Fruit fly (Drosophila melanogaster) whole organism, embryonic: ENCODE data around the gene CG32147.

Source experiments
- Atf6 ChIP-seq: fragments of 200-800 bp; sonication (Bioruptor generic); IDR thresholded peaks from 2 replicates; pipeline ENCODE4 v1.3.6; 2022; ENCODE audit warnings: missing biosample characterization, missing genetic modification characterization
- Bgb ChIP-seq: fragments of 200-800 bp; sonication (Bioruptor generic); IDR thresholded peaks from 2 replicates; pipeline ENCODE4 v1.3.6; 2022; ENCODE audit warnings: missing biosample characterization, missing genetic modification characterization; ENCODE audit not compliant: partially characterized antibody
- CG1024 ChIP-seq: fragments of 200-800 bp; sonication (Bioruptor generic); IDR thresholded peaks from 2 replicates; pipeline ENCODE4 v1.3.6; 2022; ENCODE audit warnings: missing biosample characterization, missing genetic modification characterization
- CG10431 ChIP-seq: fragments of 200-800 bp; sonication (Bioruptor generic); optimal IDR thresholded peaks from 3 replicates; lab custom pipeline; 2018; ENCODE audit warnings: missing biosample characterization, mild to moderate bottlenecking, missing genetic modification characterization
- CG10565 ChIP-seq: fragments of 200-800 bp; sonication (Bioruptor generic); optimal IDR thresholded peaks from 3 replicates; lab custom pipeline; 2016; ENCODE audit warnings: missing biosample characterization, mild to moderate bottlenecking, missing genetic modification characterization
- CG11085 ChIP-seq: fragments of 200-800 bp; sonication (Bioruptor generic); IDR thresholded peaks from 2 replicates; pipeline ENCODE4 v1.3.6; 2022; ENCODE audit warnings: missing biosample characterization, missing genetic modification characterization
- CG12236 ChIP-seq: fragments of 200-800 bp; sonication (Bioruptor generic); optimal IDR thresholded peaks from 2 replicates; lab custom pipeline; 2016; ENCODE audit warnings: missing biosample characterization, missing genetic modification characterization
- CG14441 ChIP-seq: fragments of 200-800 bp; sonication (Bioruptor generic); IDR thresholded peaks from 2 replicates; pipeline ENCODE4 v1.3.6; 2022; ENCODE audit warnings: missing biosample characterization, missing genetic modification characterization
- CG14860 ChIP-seq: fragments of 200-800 bp; sonication (Bioruptor generic); IDR thresholded peaks from 3 replicates; pipeline ENCODE4 v1.3.6; 2022; ENCODE audit warnings: missing biosample characterization, missing genetic modification characterization; ENCODE audit not compliant: partially characterized antibody
- CG31365 ChIP-seq: fragments of 200-800 bp; sonication (Bioruptor generic); optimal IDR thresholded peaks from 2 replicates; lab custom pipeline; 2018; ENCODE audit warnings: missing biosample characterization, mild to moderate bottlenecking, missing genetic modification characterization
- CG4282 ChIP-seq: fragments of 200-800 bp; sonication (Bioruptor generic); optimal IDR thresholded peaks from 2 replicates; lab custom pipeline; 2016; ENCODE audit warnings: missing biosample characterization, missing genetic modification characterization
- CG4707 ChIP-seq: fragments of 200-800 bp; sonication (Bioruptor generic); optimal IDR thresholded peaks from 2 replicates; lab custom pipeline; 2018; ENCODE audit warnings: missing biosample characterization, mild to moderate bottlenecking, missing genetic modification characterization, moderate library complexity
- CG6813 ChIP-seq: fragments of 200-800 bp; sonication (Bioruptor generic); optimal IDR thresholded peaks from 2 replicates; lab custom pipeline; 2017; ENCODE audit warnings: missing biosample characterization, missing genetic modification characterization, mild to moderate bottlenecking, moderate library complexity, missing genetic modification reagents
- CG7372 ChIP-seq: fragments of 200-800 bp; sonication (Bioruptor generic); IDR thresholded peaks from 2 replicates; pipeline ENCODE4 v1.3.6; 2022; ENCODE audit warnings: missing biosample characterization, missing genetic modification characterization
- CG7556 ChIP-seq: fragments of 200-800 bp; sonication (Bioruptor generic); optimal IDR thresholded peaks from 2 replicates; lab custom pipeline; 2017; ENCODE audit warnings: missing biosample characterization, mild to moderate bottlenecking, missing genetic modification characterization
- CG7745 ChIP-seq: fragments of 200-800 bp; sonication (Bioruptor generic); optimal IDR thresholded peaks from 2 replicates; lab custom pipeline; 2018; ENCODE audit warnings: missing biosample characterization, mild to moderate bottlenecking, missing genetic modification characterization, moderate library complexity
- CG8924 ChIP-seq: fragments of 200-800 bp; optimal IDR thresholded peaks from 3 replicates; lab custom pipeline; 2019; ENCODE audit warnings: missing biosample characterization, mild to moderate bottlenecking, missing genetic modification characterization, moderate library complexity
- Camta ChIP-seq: fragments of 200-800 bp; sonication (Bioruptor generic); optimal IDR thresholded peaks from 2 replicates; lab custom pipeline; 2016; ENCODE audit warnings: missing biosample characterization, missing genetic modification characterization
- Dbx ChIP-seq: fragments of 200-800 bp; sonication (Bioruptor generic); IDR thresholded peaks from 3 replicates; pipeline ENCODE4 v1.3.6; 2022; ENCODE audit warnings: missing biosample characterization, missing genetic modification characterization
- Dek ChIP-seq: fragments of 200-800 bp; sonication (Bioruptor generic); optimal IDR thresholded peaks from 3 replicates; lab custom pipeline; 2019; ENCODE audit warnings: missing biosample characterization, mild to moderate bottlenecking, missing genetic modification characterization, moderate library complexity
- Dip2 ChIP-seq: fragments of 200-800 bp; sonication (Bioruptor generic); IDR thresholded peaks from 2 replicates; pipeline ENCODE4 v1.3.6; 2022; ENCODE audit warnings: missing biosample characterization, missing genetic modification characterization
- ERR ChIP-seq: fragments of 200-800 bp; sonication (Bioruptor generic); optimal IDR thresholded peaks from 2 replicates; lab custom pipeline; 2016; ENCODE audit warnings: missing biosample characterization, missing genetic modification characterization
- Fer2 ChIP-seq: fragments of 200-800 bp; sonication (Bioruptor generic); optimal IDR thresholded peaks from 2 replicates; lab custom pipeline; 2018; ENCODE audit warnings: missing biosample characterization, mild to moderate bottlenecking, missing genetic modification characterization, moderate library complexity
- GATAe ChIP-seq: fragments of 200-800 bp; sonication (Bioruptor generic); conservative IDR thresholded peaks from 2 replicates; pipeline ENCODE4 v1.3.6; 2022; ENCODE audit warnings: missing biosample characterization, missing genetic modification characterization
- NC2β ChIP-seq: fragments of 200-800 bp; sonication (Bioruptor generic); optimal IDR thresholded peaks from 2 replicates; lab custom pipeline; 2016; ENCODE audit warnings: missing biosample characterization, missing genetic modification characterization
- Ptx1 ChIP-seq: fragments of 200-800 bp; sonication (Bioruptor generic); IDR thresholded peaks from 2 replicates; pipeline ENCODE4 v1.3.6; 2022; ENCODE audit warnings: missing biosample characterization, missing genetic modification characterization
- Rfx ChIP-seq: fragments of 200-800 bp; sonication (Bioruptor generic); IDR thresholded peaks from 2 replicates; pipeline ENCODE4 v1.3.6; 2022; ENCODE audit warnings: missing biosample characterization, missing genetic modification characterization
- Xbp1 ChIP-seq: fragments of 200-800 bp; sonication (Bioruptor generic); optimal IDR thresholded peaks from 3 replicates; lab custom pipeline; 2016; ENCODE audit warnings: missing biosample characterization, mild to moderate bottlenecking, missing genetic modification characterization
- danr ChIP-seq: fragments of 200-800 bp; sonication (Bioruptor generic); IDR thresholded peaks from 2 replicates; pipeline ENCODE4 v1.3.6; 2022; ENCODE audit warnings: missing biosample characterization, missing genetic modification characterization
- ems ChIP-seq: fragments of 200-800 bp; sonication (Bioruptor generic); optimal IDR thresholded peaks from 3 replicates; lab custom pipeline; 2016; ENCODE audit warnings: missing biosample characterization, missing genetic modification characterization
- ewg ChIP-seq: fragments of 200-800 bp; sonication (Bioruptor generic); optimal IDR thresholded peaks from 3 replicates; lab custom pipeline; 2017; ENCODE audit warnings: mild to moderate bottlenecking, missing biosample characterization, missing genetic modification reagents, missing genetic modification characterization
- fd102C ChIP-seq: fragments of 200-800 bp; sonication (Bioruptor generic); optimal IDR thresholded peaks from 2 replicates; lab custom pipeline; 2018; ENCODE audit warnings: missing biosample characterization, mild to moderate bottlenecking, missing genetic modification characterization, moderate library complexity
- fd3F ChIP-seq: fragments of 200-800 bp; sonication (Bioruptor generic); optimal IDR thresholded peaks from 2 replicates; lab custom pipeline; 2018; ENCODE audit warnings: missing biosample characterization, mild to moderate bottlenecking, missing genetic modification characterization, moderate library complexity
- gsb ChIP-seq: fragments of 200-800 bp; sonication (Bioruptor generic); IDR thresholded peaks from 2 replicates; pipeline ENCODE4 v1.3.6; 2022; ENCODE audit warnings: missing biosample characterization, missing genetic modification characterization
- ham ChIP-seq: fragments of 200-800 bp; sonication (Bioruptor generic); IDR thresholded peaks from 2 replicates; pipeline ENCODE4 v1.3.6; 2022; ENCODE audit warnings: missing biosample characterization, missing genetic modification characterization
- ken ChIP-seq: fragments of 200-800 bp; sonication (Bioruptor generic); IDR thresholded peaks from 3 replicates; pipeline ENCODE4 v1.3.6; 2022; ENCODE audit warnings: missing biosample characterization, missing genetic modification characterization
- knrl ChIP-seq: fragments of 200-800 bp; sonication (Bioruptor generic); IDR thresholded peaks from 3 replicates; pipeline ENCODE4 v1.3.6; 2022; ENCODE audit warnings: missing biosample characterization, missing genetic modification characterization; ENCODE audit not compliant: partially characterized antibody
- lmd ChIP-seq: fragments of 200-800 bp; sonication (Bioruptor generic); IDR thresholded peaks from 2 replicates; pipeline ENCODE4 v1.3.6; 2022; ENCODE audit warnings: missing biosample characterization, missing genetic modification characterization
- lov ChIP-seq, 2 experiments: fragments of 200-800 bp in 1 of 2; fragments of >200 bp in 1 of 2; sonication (Bioruptor generic) in 1 of 2; IDR thresholded peaks in 1 of 2; optimal IDR thresholded peaks in 1 of 2; 2 replicates in 1 of 2; 3 replicates in 1 of 2; pipeline versions ENCODE4 v1.3.6 to Lab custom; 2017 to 2022; ENCODE audit warnings: missing biosample characterization in 1 of 2, missing genetic modification characterization in 1 of 2
- mld ChIP-seq: fragments of 200-800 bp; sonication (Bioruptor generic); IDR thresholded peaks from 3 replicates; pipeline ENCODE4 v1.3.6; 2022; ENCODE audit warnings: missing biosample characterization, missing genetic modification characterization; ENCODE audit not compliant: partially characterized antibody
- oc ChIP-seq: fragments of 200-800 bp; sonication (Bioruptor generic); optimal IDR thresholded peaks from 2 replicates; lab custom pipeline; 2018; ENCODE audit warnings: missing biosample characterization, mild to moderate bottlenecking, missing genetic modification characterization, moderate library complexity
- ro ChIP-seq: fragments of 200-800 bp; sonication (Bioruptor generic); IDR thresholded peaks from 2 replicates; pipeline ENCODE4 v1.3.6; 2022; ENCODE audit warnings: missing biosample characterization, missing genetic modification characterization
- sens ChIP-seq: fragments of 200-800 bp; sonication (Bioruptor generic); peaks from one replicate; lab custom pipeline; 2016; ENCODE audit warnings: missing biosample characterization, missing genetic modification characterization
- seq ChIP-seq: fragments of 200-800 bp; sonication (Bioruptor generic); IDR thresholded peaks from 2 replicates; pipeline ENCODE4 v1.3.6; 2022; ENCODE audit warnings: missing biosample characterization, missing genetic modification characterization
- stwl ChIP-seq: fragments of 200-800 bp; sonication (Bioruptor generic); optimal IDR thresholded peaks from 3 replicates; lab custom pipeline; 2018; ENCODE audit warnings: missing biosample characterization, mild to moderate bottlenecking, missing genetic modification characterization, moderate library complexity
- tin ChIP-seq: fragments of 200-800 bp; sonication (Bioruptor generic); optimal IDR thresholded peaks from 3 replicates; lab custom pipeline; 2016; ENCODE audit warnings: missing biosample characterization, missing genetic modification characterization
- ttk ChIP-seq: fragments of 200-800 bp; sonication (Bioruptor generic); IDR thresholded peaks from 2 replicates; pipeline ENCODE4 v2.1.2; 2022; ENCODE audit warnings: missing biosample characterization, missing genetic modification characterization
- unc-4 ChIP-seq: fragments of 200-800 bp; sonication (Bioruptor generic); IDR thresholded peaks from 2 replicates; pipeline ENCODE4 v1.3.6; 2022; ENCODE audit warnings: missing biosample characterization, missing genetic modification characterization; ENCODE audit not compliant: partially characterized antibody

CG32147 gene

DNA sequence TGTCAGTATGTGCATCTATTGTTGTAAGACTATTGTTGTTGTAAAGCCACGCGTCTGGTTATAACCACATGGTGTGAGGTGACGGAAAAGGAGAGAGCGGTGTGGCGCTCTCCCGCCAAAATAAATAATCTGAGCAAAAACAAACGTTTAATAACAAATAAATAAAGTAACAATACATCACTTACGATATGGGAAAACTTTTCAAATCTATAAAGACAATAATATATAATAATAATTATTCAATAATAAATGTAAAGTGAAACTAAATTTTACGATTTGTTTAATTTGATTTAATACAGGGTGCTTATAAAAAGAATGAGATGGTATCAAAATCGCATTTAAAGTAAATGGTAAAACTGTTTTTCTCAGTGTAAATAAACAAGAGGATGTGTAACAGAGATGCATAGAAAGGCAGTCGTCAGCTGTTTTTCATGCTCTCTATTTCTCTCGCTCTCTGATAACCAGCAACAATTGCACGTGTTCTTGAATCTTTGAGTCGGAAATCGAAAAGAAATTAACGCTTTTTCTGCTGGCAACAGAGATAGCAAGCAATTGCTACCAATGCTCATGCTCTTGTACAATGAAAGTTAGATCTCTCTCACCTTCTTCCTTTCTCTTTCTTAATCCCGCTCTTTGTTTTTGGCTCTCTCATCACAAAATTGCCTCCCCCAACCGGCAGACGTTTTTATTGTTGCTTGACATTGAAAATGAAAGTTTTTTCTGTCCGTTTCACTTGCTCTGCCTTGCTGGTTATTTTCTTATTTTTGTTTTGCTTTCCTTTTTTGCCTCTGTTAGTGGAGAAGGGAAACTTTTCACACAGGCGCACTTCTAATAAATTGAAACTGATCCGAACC lies 45.0 kb downstream of the CG32147 start (continued):
- TF ChIP-seq unc-4 (no peak), Dip2 (GFP tag; lab: Robert Waterston, UW) (no peak), CG10565 (GFP tag; lab: Kevin White, UChicago) (peak; percentile 22), ems (GFP tag; lab: Kevin White, UChicago) (no peak), Xbp1 (GFP tag; lab: Kevin White, UChicago) (peak; percentile 66), lov (optimal IDR thresholded peaks at IDR 0.05; lab: Kevin White, UChicago) (no peak), lov (GFP tag; IDR thresholded peaks at IDR 0.05; lab: Robert Waterston, UW) (peak; percentile 69; the same call in 2 of the 3 replicates), Dek (tag; lab: Kevin White, UChicago) (peak; percentile 88), Fer2 (tag; lab: Kevin White, UChicago) (peak; percentile 77), knrl (no peak), ERR (GFP tag; lab: Kevin White, UChicago) (no peak), ken (GFP tag; lab: Robert Waterston, UW) (no peak; the same call in 2 of the 3 replicates), CG7556 (GFP tag; lab: Kevin White, UChicago) (peak; percentile 93), NC2β (GFP tag; lab: Kevin White, UChicago) (no peak), sens (GFP tag; lab: Kevin White, UChicago) (peak; percentile 92), CG7745 (tag; lab: Kevin White, UChicago) (no peak), danr (GFP tag; lab: Robert Waterston, UW) (no peak; the same call in 1 of the 2 replicates), CG7372 (peak; percentile 67; the same call in 1 of the 2 replicates), Dbx (GFP tag; lab: Robert Waterston, UW) (peak; percentile 75), CG14441 (GFP tag; lab: Robert Waterston, UW) (peak; percentile 71), Camta (GFP tag; lab: Kevin White, UChicago) (no peak), Bgb (GFP tag; lab: Robert Waterston, UW) (no peak; the same call in 1 of the 2 replicates), CG8924 (peak; percentile 96), Atf6 (GFP tag; lab: Robert Waterston, UW) (peak; percentile 67), tin (peak; percentile 68), fd102C (GFP tag; lab: Kevin White, UChicago) (peak; percentile 47), CG31365 (tag; lab: Kevin White, UChicago) (peak; percentile 45), mld (GFP tag; lab: Robert Waterston, UW) (no peak), CG6813 (GFP tag; lab: Kevin White, UChicago) (peak; percentile 94), Ptx1 (GFP tag; lab: Robert Waterston, UW) (peak; percentile 92), ttk (GFP tag; lab: Robert Waterston, UW) (peak; percentile 84), fd3F (GFP tag; lab: Kevin White, UChicago) (peak; percentile 54), CG14860 (GFP tag; lab: Robert Waterston, UW) (no peak), CG4282 (GFP tag; lab: Kevin White, UChicago) (no peak), CG1024 (peak; percentile 85), ewg (peak; percentile 55), lmd (GFP tag; lab: Robert Waterston, UW) (peak; percentile 86), Rfx (GFP tag; lab: Robert Waterston, UW) (peak; percentile 81), GATAe (GFP tag; lab: Robert Waterston, UW) (peak; percentile 43; the same call in 1 of the 2 replicates), oc (tag; lab: Kevin White, UChicago) (peak; percentile 72), ham (GFP tag; lab: Robert Waterston, UW) (no peak), ro (peak; percentile 62), CG12236 (GFP tag; lab: Kevin White, UChicago) (no peak), CG11085 (GFP tag; lab: Robert Waterston, UW) (peak; percentile 75), seq (GFP tag; lab: Robert Waterston, UW) (peak; percentile 34; the same call in 1 of the 2 replicates), CG10431 (peak; percentile 58), gsb (peak; percentile 77), stwl (tag; lab: Kevin White, UChicago) (peak; percentile 17), CG4707 (peak; percentile 34)
